Fruit fly (Drosophila melanogaster): ENCODE measurements around the gene Ugt302E1.

DNA sequence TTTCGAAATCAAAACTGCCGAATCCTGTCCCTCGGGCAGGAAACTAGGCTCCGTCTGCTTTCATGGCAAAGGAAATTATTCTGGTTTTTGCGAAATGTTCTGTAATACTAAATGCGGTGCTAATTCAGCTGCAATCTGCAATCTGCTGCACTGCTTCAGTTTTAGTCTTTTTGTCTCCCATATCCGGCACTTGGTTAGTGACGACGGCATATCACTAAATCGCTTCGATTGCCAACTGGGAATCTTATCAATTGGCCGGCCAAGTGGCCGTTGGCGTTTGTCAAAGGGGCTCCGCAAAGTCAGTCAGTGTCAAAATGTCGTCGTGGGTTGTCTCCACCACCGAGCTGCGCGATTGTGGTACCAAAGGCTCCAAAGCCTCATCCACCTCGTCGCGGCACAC, 41.4 kb downstream of the Ugt302E1 start, which contains the start of gene CG18577:
- no peak for TF ChIP-seq CTCF (optimal IDR thresholded peaks at IDR 0.05)
- no peak for TF ChIP-seq CG8478 (optimal IDR thresholded peaks at IDR 0.05)
